Worm (Caenorhabditis elegans) whole organism, L4/young adult: Measurements from ENCODE around the gene H21P03.10.
A peak's percentile ranks its signal among the peaks of the same experiment; 100 is the strongest.

Source experiments
- W03F9.2 ChIP-seq: fragments of 150-350 bp; optimal IDR thresholded peaks from 2 replicates; lab custom pipeline; 2014; ENCODE audit warnings: missing biosample characterization, missing genetic modification characterization
- him-1 ChIP-seq: sonication (generic microtip); optimal IDR thresholded peaks from 2 replicates; lab custom pipeline; 2016; ENCODE audit warnings: missing genotype, missing genetic modification reagents, missing genetic modification characterization, missing compliant biosample characterization

DNA sequence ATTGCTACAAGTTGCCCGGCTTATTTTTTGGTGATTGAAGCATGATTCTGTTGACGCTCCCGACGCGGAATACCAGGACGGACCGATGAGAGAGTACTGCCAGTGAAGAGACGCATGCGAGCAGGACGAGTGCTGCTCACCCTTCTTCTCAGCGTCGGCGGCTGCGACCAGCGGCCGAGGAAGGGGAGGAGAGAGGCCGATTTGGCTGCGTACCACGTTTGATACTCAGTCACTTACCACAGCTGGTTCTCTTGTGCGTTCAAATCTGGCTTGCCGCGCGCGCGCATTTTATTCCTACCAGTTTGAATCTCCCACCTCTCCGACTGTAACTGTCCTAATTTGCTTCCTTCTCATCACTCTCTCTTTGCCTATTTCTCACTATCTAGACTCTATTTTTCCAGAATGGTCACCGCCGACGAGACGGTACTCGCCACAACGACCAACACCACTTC, 23.7 kb downstream of the H21P03.10 start, which contains the start of gene mep-1:
- peak; percentile 24 for TF ChIP-seq W03F9.2 (tag; lab: Kevin White, UChicago)
- peak; percentile 50 for TF ChIP-seq him-1 (tag; lab: Kevin White, UChicago)
